Fruit fly (Drosophila melanogaster): ENCODE measurements around the gene CG31624.

The CG31624 gene

DNA sequence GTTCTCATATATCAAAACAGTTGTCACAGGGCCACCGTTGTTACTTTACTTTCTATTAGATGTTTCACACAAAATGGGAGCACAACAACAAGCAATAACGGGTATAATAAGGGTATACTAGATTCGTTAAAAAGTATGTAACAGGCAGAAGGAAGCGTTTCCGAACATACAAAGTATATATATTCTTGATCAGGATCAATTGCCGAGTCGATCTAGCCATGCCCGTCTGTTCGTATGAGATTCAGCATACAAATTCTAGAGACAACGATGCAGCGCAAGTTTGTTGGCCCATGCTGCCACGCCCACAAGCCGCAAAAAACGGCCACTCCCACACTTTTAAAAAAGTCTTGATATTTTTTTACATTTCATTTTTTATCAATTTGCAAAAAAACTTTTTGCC lies at the start of gene CG31624:
Gene CG31624 (minus strand): TSS at position 101 of the 400 bp plus-strand sequence.
- no peak for TF ChIP-seq CG17806 (tag; optimal IDR thresholded peaks at IDR 0.05)
- TF ChIP-seq CG10348 (GFP tag; IDR thresholded peaks at IDR 0.05) = no peak
- TF ChIP-seq CG4496 (GFP tag; IDR thresholded peaks at IDR 0.05) = no peak
- no peak for TF ChIP-seq CG12605 (GFP tag; IDR thresholded peaks at IDR 0.05)
- no peak for TF ChIP-seq CG14655 (GFP tag; optimal IDR thresholded peaks at IDR 0.05)
- TF ChIP-seq CG34367 (tag; optimal IDR thresholded peaks at IDR 0.05) = no peak
- no peak for TF ChIP-seq EcR (GFP tag; optimal IDR thresholded peaks at IDR 0.05)
- TF ChIP-seq CG32121 (GFP tag; IDR thresholded peaks at IDR 0.05) = no peak
- TF ChIP-seq CG8301 (tag; optimal IDR thresholded peaks at IDR 0.05) = no peak

DNA sequence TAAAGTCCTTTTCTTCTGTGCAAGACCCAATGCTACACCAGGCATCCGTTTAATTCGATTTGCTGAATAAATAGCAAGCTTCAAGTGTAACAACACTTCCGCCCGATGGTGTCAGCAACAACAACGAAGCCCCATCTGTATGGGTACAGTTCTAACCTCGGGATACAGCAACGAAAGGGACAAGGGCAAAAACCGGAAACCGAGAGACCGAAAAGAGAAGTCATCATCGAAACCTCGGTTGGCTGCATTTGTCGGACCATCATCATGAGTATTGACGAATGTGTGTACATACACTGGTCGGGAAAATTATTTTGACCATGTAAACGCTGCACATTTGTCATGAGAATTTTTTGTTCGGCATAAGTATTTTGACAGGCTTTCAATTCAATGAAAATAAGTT lies 48.7 kb upstream of the CG31624 start:
- TF ChIP-seq CG10348 (GFP tag; IDR thresholded peaks at IDR 0.05) (no peak), CG8159 (tag; optimal IDR thresholded peaks at IDR 0.05) (no peak), CG4496 (GFP tag; IDR thresholded peaks at IDR 0.05) (no peak), Snoo (tag; optimal IDR thresholded peaks at IDR 0.05) (no peak), Pif1B (GFP tag; optimal IDR thresholded peaks at IDR 0.05) (no peak), D1 (tag; optimal IDR thresholded peaks at IDR 0.05) (no peak), CG32121 (GFP tag; IDR thresholded peaks at IDR 0.05) (no peak), fd96Ca (GFP tag; IDR thresholded peaks at IDR 0.05) (no peak), CG12605 (GFP tag; IDR thresholded peaks at IDR 0.05) (no peak)

DNA sequence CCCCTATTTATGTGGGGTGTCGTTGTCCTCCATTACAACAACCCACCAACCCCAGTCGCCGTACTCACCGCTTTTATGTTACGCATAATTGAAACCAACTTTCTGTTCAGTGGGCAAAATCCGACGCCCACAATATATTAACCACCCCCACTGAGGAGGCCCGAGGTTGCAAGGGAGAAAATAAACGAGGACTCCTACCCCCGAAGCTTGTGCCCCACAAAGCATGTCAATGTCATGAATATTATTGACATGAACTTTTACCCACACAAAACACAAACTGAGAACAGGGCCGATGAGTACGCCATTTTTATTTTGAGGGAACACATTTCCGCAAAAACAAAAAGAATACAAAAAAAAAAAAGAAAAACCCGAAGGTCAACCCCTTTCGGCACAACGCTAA lies 47.8 kb upstream of the CG31624 start:
- no peak for TF ChIP-seq CG12605 (GFP tag; IDR thresholded peaks at IDR 0.05)
- no peak for TF ChIP-seq CG34367 (tag; optimal IDR thresholded peaks at IDR 0.05)
- no peak for TF ChIP-seq EcR (GFP tag; optimal IDR thresholded peaks at IDR 0.05)
- no peak for TF ChIP-seq CG10348 (GFP tag; IDR thresholded peaks at IDR 0.05)
- TF ChIP-seq CG14655 (GFP tag; optimal IDR thresholded peaks at IDR 0.05) = no peak
- TF ChIP-seq CG8301 (tag; optimal IDR thresholded peaks at IDR 0.05) = no peak
- no peak for TF ChIP-seq CG13204 (GFP tag; optimal IDR thresholded peaks at IDR 0.05)
- TF ChIP-seq Pif1B (GFP tag; optimal IDR thresholded peaks at IDR 0.05) = no peak
- TF ChIP-seq CG15710 (tag; optimal IDR thresholded peaks at IDR 0.05) = no peak
- no peak for TF ChIP-seq rn (GFP tag; IDR thresholded peaks at IDR 0.05)
- no peak for TF ChIP-seq CG32121 (GFP tag; IDR thresholded peaks at IDR 0.05)
- TF ChIP-seq CG9948 (tag; optimal IDR thresholded peaks at IDR 0.05) = no peak
- TF ChIP-seq CG4496 (GFP tag; IDR thresholded peaks at IDR 0.05) = no peak
- TF ChIP-seq Snoo (tag; optimal IDR thresholded peaks at IDR 0.05) = no peak
- TF ChIP-seq Pif1A (GFP tag; optimal IDR thresholded peaks at IDR 0.05) = no peak
- no peak for TF ChIP-seq CG8159 (tag; optimal IDR thresholded peaks at IDR 0.05)
- TF ChIP-seq gl (tag; optimal IDR thresholded peaks at IDR 0.05) = no peak
- TF ChIP-seq fd96Ca (GFP tag; IDR thresholded peaks at IDR 0.05) = no peak
- no peak for TF ChIP-seq D1 (tag; optimal IDR thresholded peaks at IDR 0.05)
- no peak for TF ChIP-seq Ets98B (GFP tag; IDR thresholded peaks at IDR 0.05)

DNA sequence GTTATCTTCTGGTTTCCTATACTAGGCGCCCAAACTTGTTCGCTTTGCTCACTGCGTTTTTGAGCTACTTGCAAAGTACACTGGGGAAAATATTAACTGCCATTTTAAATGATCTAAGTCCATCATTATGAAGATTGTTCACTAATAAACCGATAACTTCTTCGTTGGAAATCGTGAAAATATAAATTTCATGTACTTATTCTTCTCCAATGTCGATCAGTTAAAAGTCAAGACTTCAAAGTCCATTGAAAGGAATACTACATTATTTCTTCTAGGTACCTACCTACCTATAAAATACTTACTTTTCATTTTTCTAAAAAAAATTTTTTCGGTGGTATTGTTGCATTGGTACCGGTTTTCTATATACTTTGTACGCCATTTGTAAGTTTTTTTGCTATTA lies 46.5 kb upstream of the CG31624 start:
- TF ChIP-seq EcR (GFP tag; optimal IDR thresholded peaks at IDR 0.05) = no peak
- TF ChIP-seq CG8301 (tag; optimal IDR thresholded peaks at IDR 0.05) = peak; percentile 75
- peak; percentile 63; the same call in 2 of the 3 replicates for TF ChIP-seq CG4496 (GFP tag; IDR thresholded peaks at IDR 0.05)
- TF ChIP-seq CG13204 (GFP tag; optimal IDR thresholded peaks at IDR 0.05) = no peak
- peak; percentile 15 for TF ChIP-seq CG17806 (tag; optimal IDR thresholded peaks at IDR 0.05)
- TF ChIP-seq Pif1A (GFP tag; optimal IDR thresholded peaks at IDR 0.05) = peak; percentile 29
- no peak for TF ChIP-seq CG12605 (GFP tag; IDR thresholded peaks at IDR 0.05)
- TF ChIP-seq CG9948 (tag; optimal IDR thresholded peaks at IDR 0.05) = no peak
- TF ChIP-seq CG8159 (tag; optimal IDR thresholded peaks at IDR 0.05) = no peak
- TF ChIP-seq D1 (tag; optimal IDR thresholded peaks at IDR 0.05) = no peak
- TF ChIP-seq gl (tag; optimal IDR thresholded peaks at IDR 0.05) = no peak
- peak; percentile 76 for TF ChIP-seq CG14655 (GFP tag; optimal IDR thresholded peaks at IDR 0.05)
- TF ChIP-seq CG10348 (GFP tag; IDR thresholded peaks at IDR 0.05) = no peak
- no peak for TF ChIP-seq Snoo (tag; optimal IDR thresholded peaks at IDR 0.05)
- TF ChIP-seq CG15710 (tag; optimal IDR thresholded peaks at IDR 0.05) = no peak
- TF ChIP-seq Pif1B (GFP tag; optimal IDR thresholded peaks at IDR 0.05) = no peak
- TF ChIP-seq CG34367 (tag; optimal IDR thresholded peaks at IDR 0.05) = no peak
- TF ChIP-seq fd96Ca (GFP tag; IDR thresholded peaks at IDR 0.05) = no peak
- peak; percentile 61; the same call in 1 of the 2 replicates for TF ChIP-seq CG32121 (GFP tag; IDR thresholded peaks at IDR 0.05)
- TF ChIP-seq Ets98B (GFP tag; IDR thresholded peaks at IDR 0.05) = peak; percentile 48
- TF ChIP-seq rn (GFP tag; IDR thresholded peaks at IDR 0.05) = no peak

DNA sequence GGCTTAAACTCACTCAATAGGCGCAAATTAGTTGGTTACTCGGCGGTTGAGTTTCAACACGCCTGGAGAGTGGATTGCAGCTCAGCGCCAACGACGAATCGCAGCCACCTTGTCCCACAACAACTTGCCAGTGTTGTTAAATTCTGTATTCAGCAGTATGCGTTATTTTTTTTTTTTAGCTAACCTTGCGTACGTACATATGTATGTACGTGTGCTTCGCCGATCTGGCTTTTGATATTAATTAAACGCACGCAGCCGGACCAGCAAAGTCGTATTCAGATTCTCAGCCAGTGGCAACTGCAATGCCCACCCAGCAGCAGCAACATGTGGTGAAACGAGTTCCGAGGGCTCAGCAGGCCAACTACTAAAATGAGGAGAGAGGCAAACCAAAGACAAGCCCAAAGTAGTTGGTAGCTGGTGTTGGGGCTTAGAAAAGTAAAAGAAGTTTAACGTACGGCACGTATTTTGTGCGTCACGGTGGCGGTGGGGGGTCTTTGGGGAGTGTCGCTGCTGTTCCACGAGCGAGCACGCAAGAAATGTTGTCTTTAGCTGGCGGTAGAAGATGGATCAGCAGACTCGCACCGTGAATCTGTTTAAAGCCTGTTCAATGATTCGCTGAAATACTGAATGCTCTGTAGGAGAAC lies 45.0 kb upstream of the CG31624 start:
- TF ChIP-seq CG32121 (GFP tag; IDR thresholded peaks at IDR 0.05) (0 out of 2 replicates have a peak, but pooled peaks have one; percentile 11), Pif1A (GFP tag; optimal IDR thresholded peaks at IDR 0.05) (peak; percentile 7), D1 (tag; optimal IDR thresholded peaks at IDR 0.05) (no peak), Pif1B (GFP tag; optimal IDR thresholded peaks at IDR 0.05) (peak; percentile 16), CG4496 (GFP tag; IDR thresholded peaks at IDR 0.05) (0 out of 3 replicates have a peak, but pooled peaks have one; percentile 48), Ets98B (GFP tag; IDR thresholded peaks at IDR 0.05) (0 out of 2 replicates have a peak, but pooled peaks have one; percentile 5), EcR (GFP tag; optimal IDR thresholded peaks at IDR 0.05) (peak; percentile 47), CG12605 (GFP tag; IDR thresholded peaks at IDR 0.05) (0 out of 2 replicates have a peak, but pooled peaks have one; percentile 17), CG14655 (GFP tag; optimal IDR thresholded peaks at IDR 0.05) (no peak)

DNA sequence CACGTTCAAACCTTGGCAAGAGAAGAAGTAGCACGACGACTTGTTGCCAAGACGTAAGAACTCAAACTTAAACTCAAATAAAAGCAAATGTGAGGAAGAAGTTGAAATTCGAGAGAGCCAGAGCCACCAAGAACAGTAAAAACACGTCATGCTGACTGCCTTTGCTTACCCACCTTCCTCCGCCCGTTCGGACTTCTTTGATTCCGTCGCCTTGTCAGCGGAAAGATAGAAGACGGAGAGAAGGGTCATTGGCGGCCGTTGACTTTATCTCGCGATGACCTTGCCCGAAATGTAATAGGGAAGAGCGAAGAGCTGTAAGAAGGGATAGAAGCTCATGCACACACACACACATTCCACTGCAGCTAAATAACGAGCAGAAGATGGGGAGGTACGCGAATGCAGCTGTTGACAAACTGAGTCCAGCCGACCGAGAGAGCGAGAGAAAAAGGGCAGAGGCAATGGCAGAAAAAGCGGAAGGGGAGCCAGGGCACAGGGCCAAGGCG lies 43.8 kb upstream of the CG31624 start:
- TF ChIP-seq EcR (GFP tag; optimal IDR thresholded peaks at IDR 0.05) (peak; percentile 99), fd96Ca (GFP tag; IDR thresholded peaks at IDR 0.05) (no peak), CG13204 (GFP tag; optimal IDR thresholded peaks at IDR 0.05) (peak; percentile 35), CG34367 (tag; optimal IDR thresholded peaks at IDR 0.05) (no peak), CG17806 (tag; optimal IDR thresholded peaks at IDR 0.05) (no peak), CG10348 (GFP tag; IDR thresholded peaks at IDR 0.05) (no peak), CG4496 (GFP tag; IDR thresholded peaks at IDR 0.05) (0 out of 3 replicates have a peak, but pooled peaks have one; percentile 15), Snoo (tag; optimal IDR thresholded peaks at IDR 0.05) (peak; percentile 2)
